Worm (Caenorhabditis elegans) whole organism, L4 larva: Measurements from ENCODE around the gene C24H11.1.
A peak's percentile ranks its signal among the peaks of the same experiment; 100 is the strongest.

Experiments used
- F10B5.3 ChIP-seq: sonication (generic microtip); optimal IDR thresholded peaks from 2 replicates; lab custom pipeline; 2016; ENCODE audit warnings: mild to moderate bottlenecking, missing genetic modification characterization, missing compliant biosample characterization
- F26F4.8 ChIP-seq: fragments of 200-800 bp; sonication (Bioruptor generic); conservative IDR thresholded peaks from 2 replicates; pipeline ENCODE4 v1.3.6; 2022; ENCODE audit warnings: missing genetic modification characterization, missing compliant biosample characterization
- F44E2.7 ChIP-seq: fragments of 200-800 bp; sonication (Bioruptor generic); IDR thresholded peaks from 2 replicates; pipeline ENCODE4 v2.1.2; 2022; ENCODE audit warnings: missing genetic modification characterization, missing compliant biosample characterization
- F49E8.2 ChIP-seq: sonication (generic microtip); optimal IDR thresholded peaks from 2 replicates; lab custom pipeline; 2016; ENCODE audit warnings: missing compliant biosample characterization, mild to moderate bottlenecking, missing genetic modification characterization, borderline replicate concordance
- T20F7.1 ChIP-seq: fragments of 200-800 bp; sonication (Bioruptor generic); optimal IDR thresholded peaks from 2 replicates; lab custom pipeline; 2018; ENCODE audit warnings: mild to moderate bottlenecking, missing genetic modification characterization, missing compliant biosample characterization
- T26A8.4 ChIP-seq: fragments of 200-800 bp; sonication (Bioruptor generic); IDR thresholded peaks from 2 replicates; pipeline ENCODE4 v1.3.6; 2022; ENCODE audit warnings: missing genetic modification characterization, missing compliant biosample characterization
- Y105C5A.15 ChIP-seq: fragments of 200-800 bp; sonication (Bioruptor generic); IDR thresholded peaks from 2 replicates; pipeline ENCODE4 v1.3.6; 2022; ENCODE audit warnings: missing genetic modification characterization, missing compliant biosample characterization
- Y75B8A.6 ChIP-seq: fragments of 200-800 bp; sonication (Bioruptor generic); IDR thresholded peaks from 2 replicates; pipeline ENCODE4 v1.3.6; 2022; ENCODE audit warnings: missing genetic modification reagents, missing genetic modification characterization, missing compliant biosample characterization
- ZK337.2 ChIP-seq: fragments of 200-800 bp; sonication (Bioruptor generic); IDR thresholded peaks from 2 replicates; pipeline ENCODE4 v1.3.6; 2022; ENCODE audit warnings: missing genetic modification reagents, missing genetic modification characterization, missing compliant biosample characterization
- ZK546.5 ChIP-seq, 2 experiments: sonication (generic microtip); optimal IDR thresholded peaks; 2 replicates each; lab custom pipeline; 2017; ENCODE audit warnings: missing biosample characterization in 2 of 2, missing genetic modification characterization in 2 of 2
- attf-4 ChIP-seq: sonication (generic microtip); optimal IDR thresholded peaks from 3 replicates; lab custom pipeline; 2017; ENCODE audit warnings: missing biosample characterization, missing genetic modification characterization
- ceh-32 ChIP-seq: sonication (generic microtip); optimal IDR thresholded peaks from 2 replicates; lab custom pipeline; 2016; ENCODE audit warnings: mild to moderate bottlenecking, missing genetic modification characterization, missing compliant biosample characterization; ENCODE audit not compliant: poor library complexity
- cey-2 ChIP-seq: sonication (generic microtip); optimal IDR thresholded peaks from 3 replicates; lab custom pipeline; 2017; ENCODE audit warnings: missing genetic modification characterization, mild to moderate bottlenecking, missing compliant biosample characterization, antibody characterized with exemption, borderline replicate concordance; ENCODE audit not compliant: insufficient read depth
- ctbp-1 ChIP-seq: fragments of 200-800 bp; sonication (Bioruptor generic); IDR thresholded peaks from 2 replicates; pipeline ENCODE4 v1.3.6; 2022; ENCODE audit warnings: missing genetic modification reagents, missing genetic modification characterization, missing compliant biosample characterization
- daf-8 ChIP-seq: fragments of 200-800 bp; sonication (Bioruptor generic); IDR thresholded peaks from 2 replicates; pipeline ENCODE4 v1.3.6; 2022; ENCODE audit warnings: missing genetic modification characterization, missing compliant biosample characterization
- dmd-8 ChIP-seq: fragments of 200-800 bp; sonication (Bioruptor generic); IDR thresholded peaks from 2 replicates; pipeline ENCODE4 v1.3.6; 2022; ENCODE audit warnings: missing genetic modification characterization, missing compliant biosample characterization
- dmd-9 ChIP-seq: fragments of 200-800 bp; sonication (Bioruptor generic); IDR thresholded peaks from 2 replicates; pipeline ENCODE4 v1.3.6; 2022; ENCODE audit warnings: missing genetic modification reagents, missing genetic modification characterization, missing compliant biosample characterization
- dpl-1 ChIP-seq: fragments of 150-350 bp; optimal IDR thresholded peaks from 2 replicates; lab custom pipeline; 2014; ENCODE audit warnings: missing biosample characterization, missing genetic modification reagents, missing genetic modification characterization
- egl-27 ChIP-seq: sonication (generic microtip); optimal IDR thresholded peaks from 3 replicates; lab custom pipeline; 2017; ENCODE audit warnings: missing biosample characterization, missing genetic modification reagents, missing genetic modification characterization
- egl-43 ChIP-seq: fragments of 200-800 bp; sonication (Bioruptor generic); IDR thresholded peaks from 2 replicates; pipeline ENCODE4 v1.3.6; 2022; ENCODE audit warnings: missing genetic modification reagents, missing genetic modification characterization, missing compliant biosample characterization
- fkh-10 ChIP-seq: fragments of 150-350 bp; optimal IDR thresholded peaks from 2 replicates; lab custom pipeline; 2014; ENCODE audit warnings: missing biosample characterization, missing genetic modification reagents, missing genetic modification characterization
- gei-8 ChIP-seq: fragments of 200-800 bp; sonication (Bioruptor generic); optimal IDR thresholded peaks from 2 replicates; lab custom pipeline; 2018; ENCODE audit warnings: mild to moderate bottlenecking, missing genetic modification characterization, missing compliant biosample characterization
- hif-1 ChIP-seq, 2 experiments: sonication (generic microtip); optimal IDR thresholded peaks; 2 replicates each; lab custom pipeline; 2016 to 2017; ENCODE audit warnings: missing compliant biosample characterization in 2 of 2, missing genetic modification characterization in 2 of 2, missing genetic modification reagents in 2 of 2, missing genotype in 2 of 2, mild to moderate bottlenecking in 1 of 2
- hlh-11 ChIP-seq: fragments of 200-800 bp; sonication (Bioruptor generic); optimal IDR thresholded peaks from 2 replicates; lab custom pipeline; 2018; ENCODE audit warnings: mild to moderate bottlenecking, missing genetic modification characterization, missing compliant biosample characterization
- hlh-30 ChIP-seq: sonication (generic microtip); optimal IDR thresholded peaks from 2 replicates; lab custom pipeline; 2017; ENCODE audit warnings: antibody characterized with exemption, mild to moderate bottlenecking, missing genetic modification characterization, missing compliant biosample characterization; ENCODE audit not compliant: insufficient read depth
- hmg-1.1 ChIP-seq: fragments of 200-800 bp; sonication (Bioruptor generic); IDR thresholded peaks from 2 replicates; pipeline ENCODE4 v1.3.6; 2022; ENCODE audit warnings: missing genetic modification reagents, missing genetic modification characterization, missing compliant biosample characterization
- jun-1 ChIP-seq: fragments of 150-350 bp; optimal IDR thresholded peaks from 2 replicates; lab custom pipeline; 2014; ENCODE audit warnings: missing biosample characterization, missing genetic modification reagents, missing genetic modification characterization
- lim-7 ChIP-seq: fragments of 200-800 bp; sonication (Bioruptor generic); IDR thresholded peaks from 2 replicates; pipeline ENCODE4 v1.3.6; 2022; ENCODE audit warnings: missing genetic modification characterization, missing compliant biosample characterization
- lin-1 ChIP-seq: fragments of 200-800 bp; sonication (Bioruptor generic); IDR thresholded peaks from 2 replicates; pipeline ENCODE4 v1.3.6; 2022; ENCODE audit warnings: missing genetic modification reagents, missing genetic modification characterization, missing compliant biosample characterization
- lin-13 ChIP-seq: fragments of 150-350 bp; optimal IDR thresholded peaks from 2 replicates; lab custom pipeline; 2014; ENCODE audit warnings: missing biosample characterization, missing genetic modification reagents, missing genetic modification characterization
- lin-15B ChIP-seq: fragments of 150-350 bp; sonication (generic microtip); optimal IDR thresholded peaks from 3 replicates; lab custom pipeline; 2014; ENCODE audit warnings: missing biosample characterization, missing genetic modification characterization
- lin-39 ChIP-seq: fragments of 150-350 bp; optimal IDR thresholded peaks from 2 replicates; lab custom pipeline; 2014; ENCODE audit warnings: missing biosample characterization, missing genetic modification reagents, missing genetic modification characterization
- lir-3 ChIP-seq: sonication (generic microtip); optimal IDR thresholded peaks from 2 replicates; lab custom pipeline; 2016; ENCODE audit warnings: mild to moderate bottlenecking, missing genetic modification characterization, missing compliant biosample characterization
- lsy-2 ChIP-seq, 2 experiments: fragments of 150-350 bp in 1 of 2; sonication (generic microtip) in 1 of 2; optimal IDR thresholded peaks; 2 replicates each; lab custom pipeline; 2014 to 2017; ENCODE audit warnings: missing biosample characterization in 2 of 2, missing genetic modification characterization in 2 of 2
- mdt-29 ChIP-seq: fragments of 200-800 bp; sonication (Bioruptor generic); IDR thresholded peaks from 2 replicates; pipeline ENCODE4 v1.3.6; 2022; ENCODE audit warnings: missing genetic modification reagents, missing genetic modification characterization, missing compliant biosample characterization
- nhr-10 ChIP-seq: fragments of 150-350 bp; optimal IDR thresholded peaks from 2 replicates; lab custom pipeline; 2014; ENCODE audit warnings: missing biosample characterization, missing genetic modification characterization
- nhr-102 ChIP-seq: sonication (generic microtip); optimal IDR thresholded peaks from 2 replicates; lab custom pipeline; 2016; ENCODE audit warnings: mild to moderate bottlenecking, missing genetic modification characterization, moderate library complexity, missing compliant biosample characterization
- nhr-111 ChIP-seq: fragments of 200-800 bp; sonication (Bioruptor generic); optimal IDR thresholded peaks from 2 replicates; lab custom pipeline; 2018; ENCODE audit warnings: mild to moderate bottlenecking, missing genetic modification characterization, missing compliant biosample characterization
- nhr-237 ChIP-seq: sonication (generic microtip); optimal IDR thresholded peaks from 2 replicates; lab custom pipeline; 2017; ENCODE audit warnings: missing biosample characterization, missing genetic modification characterization
- nhr-41 ChIP-seq: fragments of 200-800 bp; sonication (Bioruptor generic); IDR thresholded peaks from 2 replicates; pipeline ENCODE4 v1.3.6; 2022; ENCODE audit warnings: missing genetic modification reagents, missing genetic modification characterization, missing compliant biosample characterization
- nhr-48 ChIP-seq: sonication (generic microtip); optimal IDR thresholded peaks from 2 replicates; lab custom pipeline; 2016; ENCODE audit warnings: mild to moderate bottlenecking, missing genetic modification characterization, missing compliant biosample characterization
- nhr-6 ChIP-seq: fragments of 150-350 bp; optimal IDR thresholded peaks from 2 replicates; lab custom pipeline; 2014; ENCODE audit warnings: missing biosample characterization, missing genetic modification characterization
- nhr-76 ChIP-seq: fragments of 150-350 bp; optimal IDR thresholded peaks from 2 replicates; lab custom pipeline; 2014; ENCODE audit warnings: missing biosample characterization, missing genetic modification characterization
- php-3 ChIP-seq: fragments of 200-800 bp; sonication (Bioruptor generic); IDR thresholded peaks from 2 replicates; pipeline ENCODE4 v1.3.6; 2022; ENCODE audit warnings: missing genetic modification reagents, missing genetic modification characterization, missing compliant biosample characterization
- rbr-2 ChIP-seq: sonication (generic microtip); optimal IDR thresholded peaks from 2 replicates; lab custom pipeline; 2016; ENCODE audit warnings: missing genotype, missing genetic modification characterization, missing compliant biosample characterization
- snpc-1.2 ChIP-seq: fragments of 200-800 bp; sonication (Bioruptor generic); IDR thresholded peaks from 2 replicates; pipeline ENCODE4 v1.3.6; 2022; ENCODE audit warnings: missing genetic modification reagents, missing genetic modification characterization, missing compliant biosample characterization
- spr-1 ChIP-seq: sonication (generic microtip); optimal IDR thresholded peaks from 2 replicates; lab custom pipeline; 2016; ENCODE audit warnings: mild to moderate bottlenecking, missing genetic modification characterization, missing compliant biosample characterization
- tra-1 ChIP-seq: fragments of 200-800 bp; sonication (Bioruptor generic); IDR thresholded peaks from 2 replicates; pipeline ENCODE4 v1.3.6; 2022; ENCODE audit warnings: missing genetic modification reagents, missing genetic modification characterization, missing compliant biosample characterization
- unc-130 ChIP-seq: sonication (generic microtip); optimal IDR thresholded peaks from 2 replicates; lab custom pipeline; 2016; ENCODE audit warnings: missing genetic modification reagents, missing genetic modification characterization, missing compliant biosample characterization
- unc-39 ChIP-seq: sonication (generic microtip); optimal IDR thresholded peaks from 2 replicates; lab custom pipeline; 2017; ENCODE audit warnings: missing biosample characterization, missing genetic modification characterization
- zip-2 ChIP-seq: fragments of 150-350 bp; optimal IDR thresholded peaks from 2 replicates; lab custom pipeline; 2014; ENCODE audit warnings: missing biosample characterization, missing genetic modification characterization
- ztf-11 ChIP-seq: fragments of 150-350 bp; optimal IDR thresholded peaks from 2 replicates; lab custom pipeline; 2014; ENCODE audit warnings: missing biosample characterization, missing genetic modification characterization

Gene C24H11.1

ce11 chrIII:11823260-11823659 lies 35.8 kb downstream of the C24H11.1 start, which contains the start of gene C18D11.3 (continued):
- TF ChIP-seq fkh-10 (GFP tag; lab: Kevin White, UChicago) = peak; percentile 27
- TF ChIP-seq lsy-2 (tag; optimal IDR thresholded peaks at IDR 0.05; lab: Kevin White, UChicago) = peak; percentile 87 to 98
- no peak for TF ChIP-seq ceh-32
- TF ChIP-seq dpl-1 = peak; percentile 77
- peak in 1 of 2 experiments; percentile 76 for TF ChIP-seq hif-1 (tag; optimal IDR thresholded peaks at IDR 0.05; lab: Kevin White, UChicago)
- TF ChIP-seq daf-8 = no peak
- 0 out of 2 replicates have a peak, but pooled peaks have one; percentile 29 for TF ChIP-seq ZK337.2 (GFP tag; lab: Robert Waterston, UW)
- TF ChIP-seq rbr-2 (tag; lab: Kevin White, UChicago) = peak; percentile 74
- TF ChIP-seq F10B5.3 (tag; lab: Kevin White, UChicago) = no peak
- no peak for TF ChIP-seq nhr-48 (tag; lab: Kevin White, UChicago)
- TF ChIP-seq gei-8 (GFP tag; lab: Kevin White, UChicago) = no peak
- no peak; the same call in 1 of the 2 replicates for TF ChIP-seq lim-7 (GFP tag; lab: Robert Waterston, UW)
- no peak for TF ChIP-seq lin-39 (tag; lab: Kevin White, UChicago)
- TF ChIP-seq hlh-11 = peak; percentile 99
- TF ChIP-seq snpc-1.2 (GFP tag; lab: Robert Waterston, UW) = no peak
- TF ChIP-seq ctbp-1 (GFP tag; lab: Robert Waterston, UW) = no peak
- TF ChIP-seq unc-39 = no peak
- peak; percentile 36 for TF ChIP-seq unc-130 (GFP tag; lab: Kevin White, UChicago)
- no peak for TF ChIP-seq attf-4
- TF ChIP-seq nhr-6 (tag; lab: Kevin White, UChicago) = peak; percentile 35
- no peak for TF ChIP-seq nhr-111 (GFP tag; lab: Kevin White, UChicago)
- TF ChIP-seq mdt-29 = no peak
- peak; percentile 88 for TF ChIP-seq lin-13 (GFP tag; lab: Kevin White, UChicago)
- no peak for TF ChIP-seq nhr-237
- no peak for TF ChIP-seq nhr-41
- TF ChIP-seq lin-1 (GFP tag; lab: Robert Waterston, UW) = no peak
- TF ChIP-seq jun-1 (tag; lab: Kevin White, UChicago) = no peak
- no peak for TF ChIP-seq egl-27 (tag; lab: Kevin White, UChicago)
- TF ChIP-seq F44E2.7 = no peak
- no peak for TF ChIP-seq Y75B8A.6 (GFP tag; lab: Robert Waterston, UW)
- TF ChIP-seq lir-3 (tag; lab: Kevin White, UChicago) = no peak
- TF ChIP-seq dmd-8 = no peak
- TF ChIP-seq dmd-9 (GFP tag; lab: Robert Waterston, UW) = 0 out of 2 replicates have a peak, but pooled peaks have one; percentile 48
- no peak for TF ChIP-seq cey-2 (tag; lab: Kevin White, UChicago)
- no peak for TF ChIP-seq nhr-10 (tag; lab: Kevin White, UChicago)
- TF ChIP-seq ztf-11 (tag; lab: Kevin White, UChicago) = no peak
- TF ChIP-seq nhr-76 = no peak
- 0 out of 2 replicates have a peak, but pooled peaks have one; percentile 5 for TF ChIP-seq egl-43 (GFP tag; lab: Robert Waterston, UW)
- no peak for TF ChIP-seq spr-1 (tag; lab: Kevin White, UChicago)
- no peak for TF ChIP-seq T20F7.1 (GFP tag; lab: Kevin White, UChicago)
- TF ChIP-seq zip-2 (tag; lab: Kevin White, UChicago) = no peak
- TF ChIP-seq Y105C5A.15 (GFP tag; lab: Robert Waterston, UW) = no peak
- no peak for TF ChIP-seq ZK546.5 (tag; optimal IDR thresholded peaks at IDR 0.05; lab: Kevin White, UChicago)
- TF ChIP-seq F49E8.2 (tag; lab: Kevin White, UChicago) = no peak
- peak; percentile 29 for TF ChIP-seq nhr-102
- no peak for TF ChIP-seq lin-15B (tag; lab: Kevin White, UChicago)
- TF ChIP-seq php-3 (GFP tag; lab: Robert Waterston, UW) = peak; percentile 57; the same call in 1 of the 2 replicates
- TF ChIP-seq T26A8.4 (GFP tag; lab: Robert Waterston, UW) = peak; percentile 63
- TF ChIP-seq hmg-1.1 (GFP tag; lab: Robert Waterston, UW) = peak; percentile 73
- peak; percentile 99 for TF ChIP-seq hlh-30 (tag; lab: Kevin White, UChicago)
- peak; percentile 55; the same call in 1 of the 2 replicates for TF ChIP-seq tra-1 (GFP tag; lab: Robert Waterston, UW)
- no peak for TF ChIP-seq F26F4.8
